Fruit fly (Drosophila melanogaster): ENCODE measurements around the gene fkh.

- no peak for TF ChIP-seq CG7045 (GFP tag; optimal IDR thresholded peaks at IDR 0.05)
- TF ChIP-seq kay (GFP tag; ENCODE audit: borderline replicate concordance), result no peak
- no peak for TF ChIP-seq toe (GFP tag; optimal IDR thresholded peaks at IDR 0.05)
- TF ChIP-seq Mnt (GFP tag; optimal IDR thresholded peaks at IDR 0.05), result no peak
- no peak for TF ChIP-seq CG14711 (tag; optimal IDR thresholded peaks at IDR 0.05)
Measured at dm6 chr3R:28628696-28629095, 43.6 kb upstream of the fkh start.
